Worm (Caenorhabditis elegans) whole organism, L1 larva: Measurements from ENCODE around the gene ZK105.11.

Experiments
- F16B12.6 ChIP-seq: fragments of 150-350 bp; optimal IDR thresholded peaks from 2 replicates; lab custom pipeline; 2014; ENCODE audit warnings: missing biosample characterization, missing genetic modification characterization
- Y116A8C.19 ChIP-seq: sonication (generic microtip); optimal IDR thresholded peaks from 2 replicates; lab custom pipeline; 2016; ENCODE audit warnings: missing compliant biosample characterization, missing genetic modification characterization, borderline replicate concordance
- nhr-12 ChIP-seq: sonication (generic microtip); optimal IDR thresholded peaks from 2 replicates; lab custom pipeline; 2017; ENCODE audit warnings: missing biosample characterization, missing genetic modification characterization
- pag-3 ChIP-seq: sonication (generic microtip); optimal IDR thresholded peaks from 2 replicates; lab custom pipeline; 2017; ENCODE audit warnings: missing genetic modification characterization, mild to moderate bottlenecking, missing compliant biosample characterization, antibody characterized with exemption, borderline replicate concordance; ENCODE audit not compliant: insufficient read depth

- TF ChIP-seq nhr-12 (tag; lab: Kevin White, UChicago), result no peak
- TF ChIP-seq pag-3, result no peak
- TF ChIP-seq Y116A8C.19 (tag; lab: Kevin White, UChicago), result no peak
- TF ChIP-seq F16B12.6 (tag; lab: Kevin White, UChicago), result no peak
Measured at ce11 chrV:7730488-7730887, 22.1 kb upstream of the ZK105.11 start.
